Worm (Caenorhabditis elegans) whole organism, mixed stage, embryonic: ENCODE results near the gene smr-1.
A peak's percentile ranks its signal among the peaks of the same experiment; 100 is the strongest.

ENCODE experiments used
- ces-1 ChIP-seq: fragments of 150-350 bp; optimal IDR thresholded peaks from 2 replicates; lab custom pipeline; 2014; ENCODE audit warnings: missing biosample characterization, missing genetic modification reagents, missing genetic modification characterization
- elt-1 ChIP-seq: sonication (generic microtip); optimal IDR thresholded peaks from 2 replicates; lab custom pipeline; 2017; ENCODE audit warnings: missing genetic modification characterization, mild to moderate bottlenecking, missing compliant biosample characterization, antibody characterized with exemption, moderate library complexity, borderline replicate concordance; ENCODE audit not compliant: insufficient read depth
- lin-13 ChIP-seq: fragments of 150-350 bp; optimal IDR thresholded peaks from 2 replicates; lab custom pipeline; 2014; ENCODE audit warnings: missing biosample characterization, missing genetic modification characterization
- nhr-237 ChIP-seq: fragments of 150-350 bp; optimal IDR thresholded peaks from 2 replicates; lab custom pipeline; 2014; ENCODE audit warnings: missing biosample characterization, missing genetic modification characterization
- snpc-4 ChIP-seq: fragments of 150-350 bp; optimal IDR thresholded peaks from 2 replicates; lab custom pipeline; 2014; ENCODE audit warnings: missing biosample characterization, missing genetic modification characterization
- sptf-1 ChIP-seq: sonication (generic microtip); optimal IDR thresholded peaks from 2 replicates; lab custom pipeline; 2017; ENCODE audit warnings: mild to moderate bottlenecking, missing genetic modification characterization, moderate library complexity, missing compliant biosample characterization
- unc-120 ChIP-seq: sonication (generic microtip); optimal IDR thresholded peaks from 2 replicates; lab custom pipeline; 2017; ENCODE audit warnings: missing genetic modification characterization, missing compliant biosample characterization; ENCODE audit not compliant: poor library complexity, severe bottlenecking
- unc-62 ChIP-seq: fragments of 150-350 bp; optimal IDR thresholded peaks from 2 replicates; lab custom pipeline; 2014; ENCODE audit warnings: missing biosample characterization, missing genetic modification reagents, missing genetic modification characterization
- ztf-11 ChIP-seq: fragments of 150-350 bp; optimal IDR thresholded peaks from 2 replicates; lab custom pipeline; 2014; ENCODE audit warnings: missing biosample characterization, missing genetic modification characterization

DNA sequence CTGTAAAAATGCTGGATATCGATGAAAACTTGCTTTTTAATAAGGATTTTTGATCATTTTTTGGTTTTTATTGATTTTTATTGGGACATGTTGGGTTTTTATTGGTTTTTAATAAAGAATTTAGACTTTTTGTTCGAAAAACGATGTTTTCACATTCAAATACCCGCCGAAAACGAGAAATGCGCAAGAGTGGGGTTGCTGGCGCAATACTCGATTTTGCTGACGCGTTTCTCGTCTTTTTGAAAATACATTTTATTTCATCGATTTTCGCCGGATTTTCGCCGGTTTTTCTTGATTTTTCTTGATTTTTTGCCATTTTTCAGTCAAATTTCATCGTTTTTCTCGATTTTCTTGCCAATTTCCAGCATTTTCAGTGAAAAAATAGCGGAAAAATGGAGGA lies at the start of gene smr-1:
- TF ChIP-seq ztf-11 (tag; lab: Kevin White, UChicago) (peak; percentile 33), elt-1 (tag; lab: Kevin White, UChicago) (no peak), snpc-4 (tag; lab: Kevin White, UChicago) (no peak), unc-62 (GFP tag; lab: Kevin White, UChicago) (no peak), ces-1 (peak; percentile 20), nhr-237 (peak; percentile 28), lin-13 (tag; lab: Kevin White, UChicago) (peak; percentile 92), unc-120 (tag; lab: Kevin White, UChicago) (no peak), sptf-1 (tag; lab: Kevin White, UChicago) (peak; percentile 85)
